Worm (Caenorhabditis elegans): ENCODE data around the gene C48A7.16.

DNA sequence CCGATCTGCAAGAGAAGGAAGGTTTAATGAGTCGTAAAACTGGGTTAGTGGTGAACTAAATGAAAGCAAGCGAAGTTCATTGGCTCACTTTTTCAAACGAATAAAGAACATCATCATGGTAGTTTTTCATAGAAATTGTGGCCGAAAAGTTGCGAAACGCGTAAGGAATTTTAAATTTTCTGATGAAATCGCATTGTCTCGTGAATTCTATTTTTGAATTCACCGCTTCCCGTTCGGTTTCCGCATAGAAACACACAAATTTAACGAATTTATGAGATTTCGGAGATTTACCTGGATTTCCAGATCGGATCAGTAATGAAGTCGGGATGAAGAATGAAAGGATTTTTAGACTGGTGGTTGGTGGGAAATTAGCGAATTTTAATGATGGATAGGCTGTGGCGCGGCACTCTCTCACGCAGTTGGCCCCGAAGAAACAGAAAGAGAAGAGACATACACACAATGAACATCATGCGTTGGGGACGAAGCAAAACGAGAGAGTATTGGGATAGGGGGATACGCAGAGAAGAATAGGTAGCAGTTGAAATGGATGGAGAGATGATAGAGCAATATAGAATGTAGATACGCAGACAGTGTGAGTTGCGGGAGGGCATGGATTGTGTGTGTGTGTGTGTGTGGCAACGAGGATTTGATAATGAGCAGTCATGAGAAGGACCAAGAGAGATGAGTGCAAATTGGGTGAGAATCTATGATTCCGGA, 18.3 kb upstream of the C48A7.16 start:
- TF ChIP-seq pes-1 (GFP tag; IDR thresholded peaks at IDR 0.05) (no peak), tbx-37 (GFP tag; conservative IDR thresholded peaks at IDR 0.05) (no peak), ama-1 (optimal IDR thresholded peaks at IDR 0.05) (no peak), tbx-11 (GFP tag; IDR thresholded peaks at IDR 0.05) (no peak), hnd-1 (tag; optimal IDR thresholded peaks at IDR 0.05) (no peak), F13C5.2 (tag; optimal IDR thresholded peaks at IDR 0.05) (peak; percentile 46), scrt-1 (GFP tag; IDR thresholded peaks at IDR 0.05) (no peak), ceh-13 (GFP tag; optimal IDR thresholded peaks at IDR 0.05) (no peak)
